Fruit fly (Drosophila melanogaster) whole organism, embryonic: ENCODE measurements around the gene cic.

Source experiments
- CG8281 ChIP-seq: fragments of 200-800 bp; sonication (Bioruptor generic); optimal IDR thresholded peaks from 2 replicates; lab custom pipeline; 2018; ENCODE audit warnings: missing biosample characterization, mild to moderate bottlenecking, missing genetic modification characterization, moderate library complexity
- Dbx ChIP-seq: fragments of 200-800 bp; sonication (Bioruptor generic); IDR thresholded peaks from 3 replicates; pipeline ENCODE4 v1.3.6; 2022; ENCODE audit warnings: missing biosample characterization, missing genetic modification characterization
- peb ChIP-seq: fragments of 200-800 bp; sonication (Bioruptor generic); IDR thresholded peaks from 2 replicates; pipeline ENCODE4 v1.3.6; 2022; ENCODE audit warnings: missing biosample characterization, missing genetic modification characterization

DNA sequence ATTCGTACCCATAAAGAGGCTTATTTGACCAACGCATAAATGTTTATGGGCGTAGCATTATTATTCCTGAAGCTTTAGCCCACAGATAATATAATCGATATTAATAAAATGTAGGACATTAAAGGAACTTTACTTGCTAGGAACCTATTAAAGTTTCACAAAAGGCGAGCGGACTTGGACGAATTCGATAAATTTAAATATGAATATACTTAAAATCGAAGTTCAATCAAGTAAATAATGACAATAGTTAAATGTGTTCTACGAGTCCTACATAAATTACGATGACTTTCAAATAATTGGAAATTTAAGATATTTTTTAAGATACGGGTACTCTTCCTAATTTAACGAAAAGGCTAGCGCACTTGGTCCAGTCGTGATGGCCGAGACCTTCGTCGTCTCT lies 39.0 kb downstream of the cic start:
- TF ChIP-seq peb (GFP tag; lab: Robert Waterston, UW) (no peak), Dbx (GFP tag; lab: Robert Waterston, UW) (no peak), CG8281 (tag; lab: Kevin White, UChicago) (no peak)
